Worm (Caenorhabditis elegans) whole organism, L4/young adult: ENCODE results near the gene sid-3.

Experiments used
- W03F9.2 ChIP-seq: fragments of 150-350 bp; optimal IDR thresholded peaks from 2 replicates; lab custom pipeline; 2014; ENCODE audit warnings: missing biosample characterization, missing genetic modification characterization
- him-1 ChIP-seq: sonication (generic microtip); optimal IDR thresholded peaks from 2 replicates; lab custom pipeline; 2016; ENCODE audit warnings: missing genotype, missing genetic modification reagents, missing genetic modification characterization, missing compliant biosample characterization

DNA sequence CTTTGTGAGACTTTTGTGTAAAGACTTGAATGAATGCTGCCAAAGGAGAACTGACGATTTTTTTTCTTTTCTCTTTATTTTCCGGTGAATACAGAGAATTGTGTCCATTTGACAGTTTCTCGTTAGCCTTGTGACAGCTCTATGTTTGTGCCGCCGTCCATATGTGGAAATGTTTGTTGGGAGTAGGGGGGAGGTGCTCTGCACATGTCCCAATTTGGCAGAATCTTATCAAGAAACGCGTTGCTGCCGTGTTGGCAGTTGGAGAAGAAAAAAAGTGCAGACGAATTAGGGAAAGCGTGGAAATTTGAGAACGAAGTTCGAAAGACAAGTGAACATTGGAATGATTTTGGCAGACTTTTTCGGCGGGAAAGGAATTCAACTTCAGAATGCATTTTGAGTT is 11.6 kb downstream of the sid-3 start:
- no peak for TF ChIP-seq him-1
- no peak for TF ChIP-seq W03F9.2 (tag; lab: Kevin White, UChicago)
